Worm (Caenorhabditis elegans): ENCODE results near the gene irld-38.

irld-38 gene

ce11 chrV:3021306-3021705 lies 10.9 kb downstream of the irld-38 start, which contains the start of gene irld-12:
Gene irld-12 (minus strand): TSS chrV:3021406.
- TF ChIP-seq nhr-77 (tag; optimal IDR thresholded peaks at IDR 0.05): no peak
- TF ChIP-seq nhr-76 (tag; optimal IDR thresholded peaks at IDR 0.05): no peak
- TF ChIP-seq egl-27 (tag; optimal IDR thresholded peaks at IDR 0.05): no peak

ce11 chrV:3017930-3018329 lies 14.3 kb downstream of the irld-38 start:
- TF ChIP-seq ceh-28 (tag; optimal IDR thresholded peaks at IDR 0.05): no peak
- TF ChIP-seq nhr-77 (tag; optimal IDR thresholded peaks at IDR 0.05): no peak
- no peak for TF ChIP-seq unc-39 (tag; optimal IDR thresholded peaks at IDR 0.05)
- no peak for TF ChIP-seq pha-4 (tag; optimal IDR thresholded peaks at IDR 0.05)
- TF ChIP-seq ceh-82 (tag; optimal IDR thresholded peaks at IDR 0.05): no peak
- no peak for TF ChIP-seq fkh-10 (GFP tag; optimal IDR thresholded peaks at IDR 0.05)
- no peak for TF ChIP-seq nhr-11 (tag; optimal IDR thresholded peaks at IDR 0.05)

ce11 chrV:3014185-3014584 lies 18.1 kb downstream of the irld-38 start, which contains the start of gene K12D9.1:
Gene K12D9.1 (plus strand): TSS chrV:3014485.
- TF ChIP-seq lsy-12 (tag; optimal IDR thresholded peaks at IDR 0.05): no peak

ce11 chrV:3011394-3011793 lies 20.8 kb downstream of the irld-38 start, which contains the start of gene srw-135:
Gene srw-135 (minus strand): TSS chrV:3011494.
- TF ChIP-seq nfya-1 (tag; optimal IDR thresholded peaks at IDR 0.05; ENCODE audit: insufficient read depth) (no peak), lin-39 (tag; optimal IDR thresholded peaks at IDR 0.05) (no peak), nhr-237 (tag; optimal IDR thresholded peaks at IDR 0.05) (no peak), ama-1 (optimal IDR thresholded peaks at IDR 0.05) (no peak), mml-1 (tag; optimal IDR thresholded peaks at IDR 0.05) (no peak), tbx-2 (tag; optimal IDR thresholded peaks at IDR 0.05) (no peak), nhr-25 (tag; optimal IDR thresholded peaks at IDR 0.05) (no peak), ztf-11 (tag; optimal IDR thresholded peaks at IDR 0.05) (no peak), ceh-28 (tag; optimal IDR thresholded peaks at IDR 0.05) (no peak), ceh-9 (tag; optimal IDR thresholded peaks at IDR 0.05) (no peak)

- TF ChIP-seq nhr-23 (tag; optimal IDR thresholded peaks at IDR 0.05): no peak
- TF ChIP-seq ztf-4 (tag; optimal IDR thresholded peaks at IDR 0.05): no peak
- TF ChIP-seq nhr-237 (tag; optimal IDR thresholded peaks at IDR 0.05): no peak
- TF ChIP-seq eor-1 (tag; optimal IDR thresholded peaks at IDR 0.05): no peak
- no peak for TF ChIP-seq nfya-1 (tag; optimal IDR thresholded peaks at IDR 0.05; ENCODE audit: insufficient read depth)
- TF ChIP-seq ceh-16 (tag; optimal IDR thresholded peaks at IDR 0.05): no peak
- TF ChIP-seq mdl-1 (tag; optimal IDR thresholded peaks at IDR 0.05): no peak
- TF ChIP-seq elt-2 (tag; optimal IDR thresholded peaks at IDR 0.05): no peak
- no peak for TF ChIP-seq lin-15B (tag; optimal IDR thresholded peaks at IDR 0.05)
- TF ChIP-seq pqm-1 (tag; optimal IDR thresholded peaks at IDR 0.05): no peak
- TF ChIP-seq unc-39 (tag; optimal IDR thresholded peaks at IDR 0.05): no peak
- no peak for TF ChIP-seq nhr-67 (tag; optimal IDR thresholded peaks at IDR 0.05)
- no peak for TF ChIP-seq ceh-9 (tag; optimal IDR thresholded peaks at IDR 0.05)
- TF ChIP-seq nhr-43 (tag; optimal IDR thresholded peaks at IDR 0.05; ENCODE audit: poor library complexity, severe bottlenecking): no peak
- no peak for TF ChIP-seq fkh-2 (tag; optimal IDR thresholded peaks at IDR 0.05)
- TF ChIP-seq nhr-28 (tag; optimal IDR thresholded peaks at IDR 0.05): no peak
- TF ChIP-seq pha-4 (tag; optimal IDR thresholded peaks at IDR 0.05): no peak
- no peak for TF ChIP-seq egl-27 (tag; optimal IDR thresholded peaks at IDR 0.05)
These were observed 21.8 kb downstream of the irld-38 start, which contains the start of gene srw-136 for ce11 chrV:3010468-3010867. Gene srw-136 (minus strand): TSS chrV:3010568.

- TF ChIP-seq lin-39 (tag; optimal IDR thresholded peaks at IDR 0.05): no peak
- TF ChIP-seq fkh-10 (GFP tag; optimal IDR thresholded peaks at IDR 0.05): no peak
- TF ChIP-seq elt-1 (tag; optimal IDR thresholded peaks at IDR 0.05): no peak
- no peak for TF ChIP-seq ama-1 (optimal IDR thresholded peaks at IDR 0.05)
- TF ChIP-seq unc-62 (GFP tag; optimal IDR thresholded peaks at IDR 0.05): no peak
- TF ChIP-seq aly-2 (tag; optimal IDR thresholded peaks at IDR 0.05): no peak
- TF ChIP-seq fkh-2 (tag; optimal IDR thresholded peaks at IDR 0.05): no peak
- TF ChIP-seq sea-2 (GFP tag; optimal IDR thresholded peaks at IDR 0.05): no peak
- TF ChIP-seq fos-1 (tag; optimal IDR thresholded peaks at IDR 0.05): no peak
- TF ChIP-seq nhr-237 (tag; optimal IDR thresholded peaks at IDR 0.05): no peak
- no peak for TF ChIP-seq ztf-4 (tag; optimal IDR thresholded peaks at IDR 0.05)
- no peak for TF ChIP-seq elt-3 (tag; optimal IDR thresholded peaks at IDR 0.05)
- TF ChIP-seq unc-39 (tag; optimal IDR thresholded peaks at IDR 0.05): no peak
- no peak for TF ChIP-seq lsy-12 (tag; optimal IDR thresholded peaks at IDR 0.05)
These were observed 26.3 kb downstream of the irld-38 start, which contains the start of gene srw-112 for ce11 chrV:3005964-3006363. Gene srw-112 (minus strand): TSS chrV:3006064.

Measured in whole organism, L3 larva.